Worm (Caenorhabditis elegans) whole organism, late embryonic: ENCODE results near the gene rabr-4.

Experiments
- ceh-48 ChIP-seq: sonication (generic microtip); optimal IDR thresholded peaks from 2 replicates; lab custom pipeline; 2016; ENCODE audit warnings: missing genetic modification characterization, inconsistent platforms, missing compliant biosample characterization
- elt-4 ChIP-seq: sonication (generic microtip); optimal IDR thresholded peaks from 2 replicates; lab custom pipeline; 2016; ENCODE audit warnings: missing genetic modification characterization, missing compliant biosample characterization
- ets-4 ChIP-seq: sonication (generic microtip); optimal IDR thresholded peaks from 2 replicates; lab custom pipeline; 2016; ENCODE audit warnings: missing genetic modification characterization, missing compliant biosample characterization
- gmeb-2 ChIP-seq: sonication (generic microtip); optimal IDR thresholded peaks from 2 replicates; lab custom pipeline; 2016; ENCODE audit warnings: missing genetic modification characterization, inconsistent platforms, missing compliant biosample characterization
- pha-4 ChIP-seq: fragments of 150-350 bp; optimal IDR thresholded peaks from 2 replicates; lab custom pipeline; 2018; ENCODE audit warnings: missing biosample characterization, missing genetic modification reagents, missing genetic modification characterization
- unc-42 ChIP-seq: sonication (generic microtip); optimal IDR thresholded peaks from 2 replicates; lab custom pipeline; 2016; ENCODE audit warnings: missing genotype, missing genetic modification characterization, missing compliant biosample characterization

- TF ChIP-seq elt-4 (tag; lab: Kevin White, UChicago) (no peak), ceh-48 (no peak), unc-42 (tag; lab: Kevin White, UChicago) (no peak), gmeb-2 (tag; lab: Kevin White, UChicago) (no peak), ets-4 (tag; lab: Kevin White, UChicago) (no peak), pha-4 (no peak)
These were observed 11.4 kb upstream of the rabr-4 start, which contains the start of gene srz-14 for ce11 chrV:16183357-16183756.
